Worm (Caenorhabditis elegans) whole organism, mixed stage, embryonic: ENCODE measurements around the gene ZK632.9.

Experiments
- M03D4.4 ChIP-seq: sonication (generic microtip); optimal IDR thresholded peaks from 2 replicates; lab custom pipeline; 2017; ENCODE audit warnings: mild to moderate bottlenecking, missing genetic modification characterization, missing compliant biosample characterization
- bed-3 ChIP-seq: fragments of 200-800 bp; sonication (Bioruptor generic); optimal IDR thresholded peaks from 3 replicates; lab custom pipeline; 2018; ENCODE audit warnings: mild to moderate bottlenecking, missing genetic modification characterization, moderate library complexity, missing compliant biosample characterization
- ceh-39 ChIP-seq: fragments of 150-350 bp; optimal IDR thresholded peaks from 2 replicates; lab custom pipeline; 2014; ENCODE audit warnings: missing biosample characterization, missing genetic modification characterization
- ceh-43 ChIP-seq: fragments of 200-800 bp; sonication (Bioruptor generic); optimal IDR thresholded peaks from 2 replicates; lab custom pipeline; 2018; ENCODE audit warnings: mild to moderate bottlenecking, missing genetic modification characterization, moderate library complexity, missing compliant biosample characterization
- ceh-83 ChIP-seq: fragments of 200-800 bp; sonication (Bioruptor generic); optimal IDR thresholded peaks from 2 replicates; lab custom pipeline; 2018; ENCODE audit warnings: mild to moderate bottlenecking, missing genetic modification characterization, missing compliant biosample characterization
- ces-1 ChIP-seq: fragments of 150-350 bp; optimal IDR thresholded peaks from 2 replicates; lab custom pipeline; 2014; ENCODE audit warnings: missing biosample characterization, missing genetic modification reagents, missing genetic modification characterization
- cnd-1 ChIP-seq: fragments of 200-800 bp; sonication (Bioruptor generic); optimal IDR thresholded peaks from 2 replicates; lab custom pipeline; 2018; ENCODE audit warnings: mild to moderate bottlenecking, missing genetic modification characterization, missing compliant biosample characterization
- drap-1 ChIP-seq: fragments of 200-800 bp; sonication (Bioruptor generic); optimal IDR thresholded peaks from 3 replicates; lab custom pipeline; 2018; ENCODE audit warnings: mild to moderate bottlenecking, missing genetic modification characterization, missing compliant biosample characterization
- elt-1 ChIP-seq: sonication (generic microtip); optimal IDR thresholded peaks from 2 replicates; lab custom pipeline; 2017; ENCODE audit warnings: missing genetic modification characterization, mild to moderate bottlenecking, missing compliant biosample characterization, antibody characterized with exemption, moderate library complexity, borderline replicate concordance; ENCODE audit not compliant: insufficient read depth
- elt-3 ChIP-seq: fragments of 150-350 bp; optimal IDR thresholded peaks from 2 replicates; lab custom pipeline; 2014; ENCODE audit warnings: missing biosample characterization, missing genetic modification characterization
- flh-1 ChIP-seq: fragments of 200-800 bp; sonication (Bioruptor generic); optimal IDR thresholded peaks from 2 replicates; lab custom pipeline; 2018; ENCODE audit warnings: mild to moderate bottlenecking, missing genetic modification characterization, moderate library complexity, missing compliant biosample characterization
- ham-2 ChIP-seq: fragments of 200-800 bp; sonication (Bioruptor generic); optimal IDR thresholded peaks from 2 replicates; lab custom pipeline; 2018; ENCODE audit warnings: mild to moderate bottlenecking, missing genetic modification characterization, missing compliant biosample characterization
- hlh-1 ChIP-seq: fragments of 150-350 bp; optimal IDR thresholded peaks from 2 replicates; lab custom pipeline; 2014; ENCODE audit warnings: missing biosample characterization, missing genetic modification reagents, missing genetic modification characterization
- lin-13 ChIP-seq: fragments of 150-350 bp; optimal IDR thresholded peaks from 2 replicates; lab custom pipeline; 2014; ENCODE audit warnings: missing biosample characterization, missing genetic modification characterization
- lin-32 ChIP-seq: fragments of 200-800 bp; sonication (Bioruptor generic); optimal IDR thresholded peaks from 2 replicates; lab custom pipeline; 2018; ENCODE audit warnings: mild to moderate bottlenecking, missing genetic modification characterization, missing compliant biosample characterization
- lsy-2 ChIP-seq: fragments of 150-350 bp; optimal IDR thresholded peaks from 2 replicates; lab custom pipeline; 2014; ENCODE audit warnings: missing biosample characterization, missing genetic modification characterization
- mab-5 ChIP-seq: fragments of 150-350 bp; optimal IDR thresholded peaks from 2 replicates; lab custom pipeline; 2014; ENCODE audit warnings: missing biosample characterization, missing genetic modification characterization
- mep-1 ChIP-seq: fragments of 150-350 bp; optimal IDR thresholded peaks from 2 replicates; lab custom pipeline; 2017; ENCODE audit warnings: missing biosample characterization, missing genetic modification reagents, missing genetic modification characterization, inconsistent platforms
- mls-2 ChIP-seq: sonication (generic microtip); optimal IDR thresholded peaks from 2 replicates; lab custom pipeline; 2016; ENCODE audit warnings: mild to moderate bottlenecking, missing genetic modification characterization, moderate library complexity, missing compliant biosample characterization
- nhr-12 ChIP-seq: fragments of 150-350 bp; optimal IDR thresholded peaks from 2 replicates; lab custom pipeline; 2014; ENCODE audit warnings: missing biosample characterization, missing genetic modification characterization
- nhr-2 ChIP-seq: fragments of 150-350 bp; optimal IDR thresholded peaks from 2 replicates; lab custom pipeline; 2014; ENCODE audit warnings: missing biosample characterization, missing genetic modification characterization
- nhr-237 ChIP-seq: fragments of 150-350 bp; optimal IDR thresholded peaks from 2 replicates; lab custom pipeline; 2014; ENCODE audit warnings: missing biosample characterization, missing genetic modification characterization
- nhr-28 ChIP-seq: fragments of 150-350 bp; optimal IDR thresholded peaks from 2 replicates; lab custom pipeline; 2014; ENCODE audit warnings: missing biosample characterization, missing genetic modification characterization
- nhr-76 ChIP-seq: sonication (generic microtip); optimal IDR thresholded peaks from 2 replicates; lab custom pipeline; 2017; ENCODE audit warnings: missing biosample characterization, missing genetic modification characterization
- pha-4 ChIP-seq: fragments of 150-350 bp; optimal IDR thresholded peaks from 2 replicates; lab custom pipeline; 2018; ENCODE audit warnings: missing biosample characterization, missing genetic modification reagents, missing genetic modification characterization
- sem-2 ChIP-seq: fragments of 200-800 bp; sonication (Bioruptor generic); optimal IDR thresholded peaks from 2 replicates; lab custom pipeline; 2018; ENCODE audit warnings: mild to moderate bottlenecking, missing genetic modification characterization, missing compliant biosample characterization
- tbx-8 ChIP-seq: fragments of 200-800 bp; sonication (Bioruptor generic); optimal IDR thresholded peaks from 2 replicates; lab custom pipeline; 2018; ENCODE audit warnings: mild to moderate bottlenecking, missing genetic modification characterization, moderate library complexity, missing compliant biosample characterization
- unc-120 ChIP-seq: sonication (generic microtip); optimal IDR thresholded peaks from 2 replicates; lab custom pipeline; 2017; ENCODE audit warnings: missing genetic modification characterization, missing compliant biosample characterization; ENCODE audit not compliant: poor library complexity, severe bottlenecking
- unc-39 ChIP-seq: fragments of 150-350 bp; optimal IDR thresholded peaks from 2 replicates; lab custom pipeline; 2014; ENCODE audit warnings: missing biosample characterization, missing genetic modification characterization
- unc-62 ChIP-seq: fragments of 150-350 bp; optimal IDR thresholded peaks from 2 replicates; lab custom pipeline; 2014; ENCODE audit warnings: missing biosample characterization, missing genetic modification reagents, missing genetic modification characterization
- zip-8 ChIP-seq: fragments of 150-350 bp; optimal IDR thresholded peaks from 2 replicates; lab custom pipeline; 2014; ENCODE audit warnings: missing biosample characterization, missing genetic modification characterization
- ztf-11 ChIP-seq: fragments of 150-350 bp; optimal IDR thresholded peaks from 2 replicates; lab custom pipeline; 2014; ENCODE audit warnings: missing biosample characterization, missing genetic modification characterization

The ZK632.9 gene

ce11 chrIII:9789083-9789482 is 36.1 kb downstream of the ZK632.9 start:
- TF ChIP-seq elt-1 (tag; lab: Kevin White, UChicago) = no peak
- no peak for TF ChIP-seq drap-1 (GFP tag; lab: Kevin White, UChicago)

DNA sequence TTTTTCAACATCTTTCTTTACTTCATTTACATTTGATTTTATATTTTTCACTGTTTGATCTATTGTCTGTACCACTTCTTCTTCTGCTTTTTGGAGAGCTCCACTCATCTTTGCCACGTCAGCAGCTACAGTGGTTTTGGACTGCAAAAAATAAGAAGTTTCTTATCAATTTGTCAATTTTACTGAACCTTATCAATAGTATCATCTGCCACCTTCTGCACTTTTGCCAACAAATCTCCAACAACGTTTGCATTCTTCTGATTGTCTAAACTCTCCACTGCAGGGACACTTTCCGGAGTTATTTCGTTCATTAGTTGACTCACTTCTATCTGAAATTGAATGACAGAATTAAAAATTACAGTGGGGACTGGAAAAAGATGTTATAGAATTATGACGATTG is 38.5 kb downstream of the ZK632.9 start:
- TF ChIP-seq lin-13 (tag; lab: Kevin White, UChicago) (no peak), unc-62 (GFP tag; lab: Kevin White, UChicago) (no peak), nhr-76 (tag; lab: Kevin White, UChicago) (no peak), lsy-2 (tag; lab: Kevin White, UChicago) (no peak), mep-1 (tag; lab: Kevin White, UChicago) (no peak), tbx-8 (no peak), M03D4.4 (no peak), hlh-1 (tag; lab: Kevin White, UChicago) (no peak), flh-1 (GFP tag; lab: Kevin White, UChicago) (no peak), mab-5 (tag; lab: Kevin White, UChicago) (no peak), elt-1 (tag; lab: Kevin White, UChicago) (no peak), nhr-12 (tag; lab: Kevin White, UChicago) (no peak)
- TF ChIP-seq, all 35 proteins: peak for 0

DNA sequence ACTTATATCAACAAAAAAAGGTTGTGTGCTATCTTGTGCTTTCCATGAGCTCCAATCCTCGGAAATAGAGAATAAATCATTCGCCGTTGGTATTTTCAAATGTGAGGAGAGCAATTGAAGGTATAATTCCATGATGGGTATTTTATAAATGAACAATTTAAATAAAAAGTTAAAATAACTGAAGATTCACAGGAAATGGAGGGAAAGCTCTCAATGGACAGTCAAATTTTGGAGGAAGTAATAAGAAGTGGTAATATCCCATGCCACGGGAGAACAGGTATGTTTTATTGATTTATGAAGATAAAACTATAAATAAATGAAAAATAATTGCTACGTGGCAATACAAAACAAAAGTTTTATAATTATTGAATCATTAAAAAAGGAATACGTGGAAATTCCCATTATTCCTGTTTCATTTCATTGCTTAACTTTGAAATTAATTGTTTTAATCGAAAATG is 42.1 kb downstream of the ZK632.9 start:
- no peak for TF ChIP-seq ces-1 (GFP tag; lab: Kevin White, UChicago)
- TF ChIP-seq bed-3 (GFP tag; lab: Kevin White, UChicago) = no peak
- TF ChIP-seq unc-62 (GFP tag; lab: Kevin White, UChicago) = no peak
- no peak for TF ChIP-seq ceh-39
- TF ChIP-seq unc-120 (tag; lab: Kevin White, UChicago) = no peak
- no peak for TF ChIP-seq lin-13 (tag; lab: Kevin White, UChicago)
- TF ChIP-seq cnd-1 (tag; lab: Kevin White, UChicago) = no peak
- TF ChIP-seq nhr-2 (tag; lab: Kevin White, UChicago) = no peak
- no peak for TF ChIP-seq elt-3 (tag; lab: Kevin White, UChicago)
- TF ChIP-seq ceh-43 (GFP tag; lab: Kevin White, UChicago) = peak; percentile 12
- no peak for TF ChIP-seq lin-32 (GFP tag; lab: Kevin White, UChicago)
- peak; percentile 40 for TF ChIP-seq mls-2
- TF ChIP-seq flh-1 (GFP tag; lab: Kevin White, UChicago) = no peak
- TF ChIP-seq ham-2 (GFP tag; lab: Kevin White, UChicago) = no peak
- TF ChIP-seq sem-2 (GFP tag; lab: Kevin White, UChicago) = no peak
- TF ChIP-seq, all 35 proteins: peak for 2

- TF ChIP-seq ces-1 (GFP tag; lab: Kevin White, UChicago) (no peak), hlh-1 (tag; lab: Kevin White, UChicago) (no peak), nhr-76 (tag; lab: Kevin White, UChicago) (no peak), ztf-11 (no peak), nhr-12 (tag; lab: Kevin White, UChicago) (no peak), drap-1 (GFP tag; lab: Kevin White, UChicago) (no peak)
Observed at ce11 chrIII:9782483-9783081, 42.6 kb downstream of the ZK632.9 start, which contains the start of gene R10E11.6. Gene R10E11.6, plus strand, starts transcription at chrIII:9783006.

DNA sequence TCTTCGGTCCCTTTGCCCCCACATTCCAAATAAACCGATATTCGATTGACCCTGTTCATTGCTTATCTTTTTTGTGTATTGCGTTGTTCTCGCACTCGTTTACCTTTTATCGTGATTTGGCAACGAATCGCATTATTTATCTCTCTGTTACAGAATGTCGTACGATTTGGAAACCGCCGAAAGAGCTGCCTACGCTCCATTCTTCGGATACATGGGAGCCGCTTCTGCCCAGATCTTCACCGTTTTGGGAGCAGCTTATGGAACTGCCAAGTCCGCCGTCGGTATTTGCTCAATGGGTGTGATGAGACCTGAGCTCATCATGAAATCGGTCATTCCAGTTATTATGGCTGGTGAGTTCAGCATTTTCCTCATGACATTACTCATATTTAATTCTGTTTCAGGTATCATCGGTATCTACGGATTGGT is 43.2 kb downstream of the ZK632.9 start, which contains the start of gene vha-2:
TSS of gene vha-2 (plus strand) at position 154 of the 426 bp plus-strand sequence.
- TF ChIP-seq ham-2 (GFP tag; lab: Kevin White, UChicago) (no peak), lin-32 (GFP tag; lab: Kevin White, UChicago) (no peak)

- peak; percentile 94 for TF ChIP-seq mep-1 (tag; lab: Kevin White, UChicago)
- TF ChIP-seq ham-2 (GFP tag; lab: Kevin White, UChicago) = no peak
- TF ChIP-seq ces-1 (GFP tag; lab: Kevin White, UChicago) = peak; percentile 45
- TF ChIP-seq flh-1 (GFP tag; lab: Kevin White, UChicago) = no peak
- no peak for TF ChIP-seq ztf-11
- TF ChIP-seq ceh-83 (GFP tag; lab: Kevin White, UChicago) = no peak
- peak; percentile 32 for TF ChIP-seq hlh-1 (tag; lab: Kevin White, UChicago)
- TF ChIP-seq unc-62 (GFP tag; lab: Kevin White, UChicago) = peak; percentile 60
- TF ChIP-seq nhr-76 (tag; lab: Kevin White, UChicago) = no peak
- no peak for TF ChIP-seq mls-2
- TF ChIP-seq tbx-8 = no peak
- TF ChIP-seq lsy-2 (tag; lab: Kevin White, UChicago) = peak; percentile 91
- TF ChIP-seq mab-5 (tag; lab: Kevin White, UChicago) = no peak
- TF ChIP-seq M03D4.4 = peak; percentile 34
- TF ChIP-seq lin-32 (GFP tag; lab: Kevin White, UChicago) = no peak
- no peak for TF ChIP-seq nhr-12 (tag; lab: Kevin White, UChicago)
- TF ChIP-seq pha-4 (tag; lab: Kevin White, UChicago) = peak; percentile 89
- no peak for TF ChIP-seq unc-39 (tag; lab: Kevin White, UChicago)
- peak; percentile 81 for TF ChIP-seq nhr-237 (tag; lab: Kevin White, UChicago)
- TF ChIP-seq nhr-28 (tag; lab: Kevin White, UChicago) = no peak
- TF ChIP-seq elt-1 (tag; lab: Kevin White, UChicago) = no peak
- TF ChIP-seq ceh-39 = peak; percentile 86
- TF ChIP-seq nhr-2 (tag; lab: Kevin White, UChicago) = no peak
- TF ChIP-seq zip-8 (tag; lab: Kevin White, UChicago) = no peak
- TF ChIP-seq cnd-1 (tag; lab: Kevin White, UChicago) = no peak
- no peak for TF ChIP-seq sem-2 (GFP tag; lab: Kevin White, UChicago)
- no peak for TF ChIP-seq bed-3 (GFP tag; lab: Kevin White, UChicago)
- no peak for TF ChIP-seq ceh-43 (GFP tag; lab: Kevin White, UChicago)
Observed at ce11 chrIII:9780665-9781304, 44.4 kb downstream of the ZK632.9 start, which contains the start of gene vha-1. Gene vha-1, plus strand, starts transcription at chrIII:9781254.
